Fruit fly (Drosophila melanogaster) whole organism, prepupa: ENCODE data around the gene flfl.

Experiments used
- CG4318 ChIP-seq: fragments of 200-800 bp; sonication (Bioruptor generic); optimal IDR thresholded peaks from 3 replicates; lab custom pipeline; 2017; ENCODE audit warnings: missing biosample characterization, mild to moderate bottlenecking, missing genetic modification characterization
- Hr38 ChIP-seq: sonication (Bioruptor generic); optimal IDR thresholded peaks from 2 replicates; lab custom pipeline; 2016; ENCODE audit warnings: missing biosample characterization, missing genetic modification characterization
- Hr39 ChIP-seq: fragments of 200-800 bp; sonication (Bioruptor generic); optimal IDR thresholded peaks from 2 replicates; lab custom pipeline; 2016; ENCODE audit warnings: missing biosample characterization, missing genetic modification characterization
- Sox102F ChIP-seq: fragments of 200-800 bp; sonication (Bioruptor generic); optimal IDR thresholded peaks from 2 replicates; lab custom pipeline; 2016; ENCODE audit warnings: missing biosample characterization, mild to moderate bottlenecking, missing genetic modification characterization
- Sox15 ChIP-seq: fragments of 200-800 bp; sonication (Bioruptor generic); optimal IDR thresholded peaks from 3 replicates; lab custom pipeline; 2016; ENCODE audit warnings: missing biosample characterization, missing genetic modification characterization
- acj6 ChIP-seq: fragments of 200-800 bp; sonication (Bioruptor generic); optimal IDR thresholded peaks from 3 replicates; lab custom pipeline; 2016; ENCODE audit warnings: missing biosample characterization, missing genetic modification characterization
- dsx ChIP-seq: fragments of 200-800 bp; optimal IDR thresholded peaks from 3 replicates; lab custom pipeline; 2019; ENCODE audit warnings: missing biosample characterization, mild to moderate bottlenecking, missing genetic modification characterization, moderate library complexity; ENCODE audit not compliant: poor library complexity, severe bottlenecking
- esn ChIP-seq: fragments of 200-800 bp; sonication (Bioruptor generic); optimal IDR thresholded peaks from 2 replicates; lab custom pipeline; 2016; ENCODE audit warnings: missing biosample characterization, mild to moderate bottlenecking, missing genetic modification characterization, moderate library complexity
- lz ChIP-seq: fragments of 200-800 bp; sonication (Bioruptor generic); optimal IDR thresholded peaks from 3 replicates; lab custom pipeline; 2016; ENCODE audit warnings: missing biosample characterization, missing genetic modification characterization
- net ChIP-seq: fragments of 200-800 bp; sonication (Bioruptor generic); optimal IDR thresholded peaks from 3 replicates; lab custom pipeline; 2016; ENCODE audit warnings: missing biosample characterization, missing genetic modification characterization
- topi ChIP-seq: fragments of 200-800 bp; sonication (Bioruptor generic); optimal IDR thresholded peaks from 3 replicates; lab custom pipeline; 2016; ENCODE audit warnings: missing biosample characterization, missing genetic modification characterization

DNA sequence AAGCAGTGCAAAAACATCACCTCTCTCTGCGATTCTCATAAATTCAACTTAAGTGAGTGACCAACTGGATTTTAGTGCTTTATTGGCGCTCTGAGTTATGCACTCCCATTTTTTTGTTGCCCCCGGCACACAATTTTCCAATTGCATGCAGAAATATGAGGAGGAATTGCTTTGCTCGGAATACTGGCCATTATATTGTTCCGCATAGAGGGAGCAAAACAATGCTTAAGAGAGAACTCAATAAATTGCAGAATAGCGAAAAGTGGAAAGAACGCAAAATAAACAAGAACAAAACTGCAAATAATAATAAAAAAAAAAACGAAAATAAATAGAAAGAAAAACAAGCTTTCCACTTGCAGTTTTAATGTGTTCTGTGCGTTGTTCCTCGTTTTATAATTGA is 37.1 kb downstream of the flfl start:
- no peak for TF ChIP-seq topi (GFP tag; lab: Kevin White, UChicago)
- TF ChIP-seq Hr38 (GFP tag; lab: Kevin White, UChicago), result no peak
- no peak for TF ChIP-seq esn
- TF ChIP-seq net, result no peak
- no peak for TF ChIP-seq Hr39 (GFP tag; lab: Kevin White, UChicago)
- no peak for TF ChIP-seq dsx
- TF ChIP-seq lz (GFP tag; lab: Kevin White, UChicago), result no peak
- TF ChIP-seq Sox102F, result no peak
- TF ChIP-seq CG4318 (GFP tag; lab: Kevin White, UChicago), result no peak
- TF ChIP-seq Sox15 (GFP tag; lab: Kevin White, UChicago), result no peak
- no peak for TF ChIP-seq acj6 (GFP tag; lab: Kevin White, UChicago)
